Fruit fly (Drosophila melanogaster) whole organism, embryonic: ENCODE results near the gene CG31103.

Experiments
- Atf6 ChIP-seq: fragments of 200-800 bp; sonication (Bioruptor generic); IDR thresholded peaks from 2 replicates; pipeline ENCODE4 v1.3.6; 2022; ENCODE audit warnings: missing biosample characterization, missing genetic modification characterization
- CG10321 ChIP-seq: fragments of 200-800 bp; sonication (Bioruptor generic); IDR thresholded peaks from 2 replicates; pipeline ENCODE4 v1.3.6; 2022; ENCODE audit warnings: missing biosample characterization, missing genetic modification characterization
- CG11093 ChIP-seq: fragments of 200-800 bp; sonication (Bioruptor generic); IDR thresholded peaks from 3 replicates; pipeline ENCODE4 v1.3.6; 2022; ENCODE audit warnings: missing biosample characterization, missing genetic modification characterization
- CG12769 ChIP-seq: fragments of 200-800 bp; sonication (Bioruptor generic); optimal IDR thresholded peaks from 2 replicates; lab custom pipeline; 2019; ENCODE audit warnings: missing biosample characterization, mild to moderate bottlenecking, missing genetic modification characterization, moderate library complexity
- CG13894 ChIP-seq: fragments of 200-800 bp; sonication (Bioruptor generic); optimal IDR thresholded peaks from 3 replicates; lab custom pipeline; 2018; ENCODE audit warnings: missing biosample characterization, mild to moderate bottlenecking, missing genetic modification characterization, moderate library complexity
- CG14050 ChIP-seq: fragments of 200-800 bp; sonication (Bioruptor generic); IDR thresholded peaks from 3 replicates; pipeline ENCODE4 v1.3.6; 2022; ENCODE audit warnings: missing biosample characterization, missing genetic modification characterization
- CG16779 ChIP-seq: fragments of 200-800 bp; sonication (Bioruptor generic); IDR thresholded peaks from 2 replicates; pipeline ENCODE4 v1.3.6; 2022; ENCODE audit warnings: missing biosample characterization, missing genetic modification characterization
- CG30431 ChIP-seq: fragments of 200-800 bp; sonication (Bioruptor generic); optimal IDR thresholded peaks from 2 replicates; lab custom pipeline; 2017; ENCODE audit warnings: missing biosample characterization, missing genetic modification characterization
- CG31224 ChIP-seq: fragments of 200-800 bp; sonication (Bioruptor generic); IDR thresholded peaks from 2 replicates; pipeline ENCODE4 v1.3.6; 2022; ENCODE audit warnings: missing biosample characterization, missing genetic modification characterization
- CG31365 ChIP-seq: fragments of 200-800 bp; sonication (Bioruptor generic); optimal IDR thresholded peaks from 2 replicates; lab custom pipeline; 2018; ENCODE audit warnings: missing biosample characterization, mild to moderate bottlenecking, missing genetic modification characterization
- CG3163 ChIP-seq: fragments of 200-800 bp; sonication (Bioruptor generic); optimal IDR thresholded peaks from 3 replicates; lab custom pipeline; 2016; ENCODE audit warnings: missing biosample characterization, missing genetic modification characterization
- CG32767 ChIP-seq: fragments of 200-800 bp; sonication (Bioruptor generic); IDR thresholded peaks from 2 replicates; pipeline ENCODE4 v1.3.6; 2022; ENCODE audit warnings: missing biosample characterization, missing genetic modification characterization
- CG34422 ChIP-seq: fragments of 200-800 bp; sonication (Bioruptor generic); IDR thresholded peaks from 3 replicates; pipeline ENCODE4 v1.3.6; 2022; ENCODE audit warnings: missing biosample characterization, missing genetic modification characterization
- CG43689 ChIP-seq: fragments of 200-800 bp; sonication (Bioruptor generic); IDR thresholded peaks from 2 replicates; pipeline ENCODE4 v1.3.6; 2022; ENCODE audit warnings: missing biosample characterization, missing genetic modification characterization
- CG4404 ChIP-seq: fragments of 200-800 bp; sonication (Bioruptor generic); IDR thresholded peaks from 2 replicates; pipeline ENCODE4 v1.3.6; 2022; ENCODE audit warnings: missing biosample characterization, missing genetic modification characterization
- CG4617 ChIP-seq: fragments of 200-800 bp; sonication (Bioruptor generic); optimal IDR thresholded peaks from 3 replicates; lab custom pipeline; 2016; ENCODE audit warnings: missing biosample characterization, missing genetic modification characterization, borderline replicate concordance
- CG4854 ChIP-seq: fragments of 200-800 bp; sonication (Bioruptor generic); optimal IDR thresholded peaks from 2 replicates; lab custom pipeline; 2016; ENCODE audit warnings: missing biosample characterization, missing genetic modification characterization, inconsistent platforms
- CG5953 ChIP-seq: fragments of 200-800 bp; sonication (Bioruptor generic); IDR thresholded peaks from 2 replicates; pipeline ENCODE4 v1.3.6; 2022; ENCODE audit warnings: missing biosample characterization, missing genetic modification characterization
- CG6654 ChIP-seq: fragments of 200-800 bp; sonication (Bioruptor generic); optimal IDR thresholded peaks from 2 replicates; lab custom pipeline; 2017; ENCODE audit warnings: missing biosample characterization, mild to moderate bottlenecking, missing genetic modification characterization
- CG6765 ChIP-seq: fragments of 200-800 bp; sonication (Bioruptor generic); optimal IDR thresholded peaks from 3 replicates; lab custom pipeline; 2017; ENCODE audit warnings: missing biosample characterization, mild to moderate bottlenecking, missing genetic modification characterization
- CG8281 ChIP-seq: fragments of 200-800 bp; sonication (Bioruptor generic); optimal IDR thresholded peaks from 2 replicates; lab custom pipeline; 2018; ENCODE audit warnings: missing biosample characterization, mild to moderate bottlenecking, missing genetic modification characterization, moderate library complexity
- CG9215 ChIP-seq: fragments of 200-800 bp; sonication (Bioruptor generic); IDR thresholded peaks from 2 replicates; pipeline ENCODE4 v1.3.6; 2022; ENCODE audit warnings: missing biosample characterization, missing genetic modification characterization
- CG9932 ChIP-seq: fragments of 200-800 bp; sonication (Bioruptor generic); IDR thresholded peaks from 2 replicates; pipeline ENCODE4 v1.3.6; 2022; ENCODE audit warnings: missing biosample characterization, missing genetic modification characterization
- CTCF ChIP-seq: fragments of 200-800 bp; sonication (Bioruptor generic); optimal IDR thresholded peaks from 2 replicates; lab custom pipeline; 2017; ENCODE audit warnings: missing biosample characterization, mild to moderate bottlenecking, missing genetic modification characterization, moderate library complexity
- Camta ChIP-seq: fragments of 200-800 bp; sonication (Bioruptor generic); optimal IDR thresholded peaks from 2 replicates; lab custom pipeline; 2016; ENCODE audit warnings: missing biosample characterization, missing genetic modification characterization
- Doc2 ChIP-seq: fragments of 200-800 bp; sonication (Bioruptor generic); IDR thresholded peaks from 2 replicates; pipeline ENCODE4 v1.3.6; 2022; ENCODE audit warnings: missing biosample characterization, missing genetic modification characterization
- Drgx ChIP-seq: fragments of 200-800 bp; sonication (Bioruptor generic); IDR thresholded peaks from 2 replicates; pipeline ENCODE4 v1.3.6; 2022; ENCODE audit warnings: missing biosample characterization, missing genetic modification characterization
- Hmx ChIP-seq: fragments of 200-800 bp; sonication (Bioruptor generic); optimal IDR thresholded peaks from 2 replicates; lab custom pipeline; 2016; ENCODE audit warnings: missing biosample characterization, missing genetic modification characterization
- Hr3 ChIP-seq: fragments of 200-800 bp; sonication (Bioruptor generic); optimal IDR thresholded peaks from 3 replicates; lab custom pipeline; 2016; ENCODE audit warnings: missing biosample characterization, missing genetic modification characterization
- Hr78 ChIP-seq, 2 experiments: fragments of 200-800 bp in 1 of 2; fragments of >200 bp in 1 of 2; sonication (Bioruptor generic) in 1 of 2; optimal IDR thresholded peaks; 2 replicates each; lab custom pipeline; 2017 to 2019; ENCODE audit warnings: missing biosample characterization in 2 of 2, missing genetic modification characterization in 2 of 2, mild to moderate bottlenecking in 1 of 2, moderate library complexity in 1 of 2
- Jarid2 ChIP-seq: fragments of 200-800 bp; sonication (Bioruptor generic); optimal IDR thresholded peaks from 3 replicates; lab custom pipeline; 2017; ENCODE audit warnings: mild to moderate bottlenecking, missing biosample characterization, missing genetic modification reagents, missing genetic modification characterization
- Kr ChIP-seq: fragments of 200-800 bp; sonication (Bioruptor generic); optimal IDR thresholded peaks from 2 replicates; lab custom pipeline; 2017; ENCODE audit warnings: missing biosample characterization, mild to moderate bottlenecking, missing genetic modification characterization
- Pdp1 ChIP-seq, 2 experiments: fragments of 200-800 bp; sonication (Bioruptor generic); optimal IDR thresholded peaks; 3 replicates each; lab custom pipeline; 2016; ENCODE audit warnings: missing biosample characterization in 2 of 2, missing genetic modification characterization in 2 of 2, mild to moderate bottlenecking in 1 of 2, moderate library complexity in 1 of 2
- Sry-β ChIP-seq: fragments of 200-800 bp; sonication (Bioruptor generic); optimal IDR thresholded peaks from 2 replicates; lab custom pipeline; 2018; ENCODE audit warnings: missing biosample characterization, mild to moderate bottlenecking, missing genetic modification characterization, moderate library complexity
- Trl ChIP-seq, 3 experiments: fragments of >200 bp in 2 of 3; fragments of 200-800 bp in 1 of 3; sonication (Bioruptor generic) in 1 of 3; optimal IDR thresholded peaks; 2 replicates in 1 of 3; 3 replicates in 2 of 3; lab custom pipeline; 2016 to 2017; ENCODE audit warnings: missing biosample characterization in 1 of 3, missing genetic modification characterization in 1 of 3
- Xrp1 ChIP-seq: fragments of 200-800 bp; sonication (Bioruptor generic); IDR thresholded peaks from 2 replicates; pipeline ENCODE4 v1.3.6; 2022; ENCODE audit warnings: missing biosample characterization, missing genetic modification characterization
- bigmax ChIP-seq: fragments of 200-800 bp; sonication (Bioruptor generic); optimal IDR thresholded peaks from 2 replicates; lab custom pipeline; 2018; ENCODE audit warnings: missing biosample characterization, mild to moderate bottlenecking, missing genetic modification characterization
- danr ChIP-seq: fragments of 200-800 bp; sonication (Bioruptor generic); IDR thresholded peaks from 2 replicates; pipeline ENCODE4 v1.3.6; 2022; ENCODE audit warnings: missing biosample characterization, missing genetic modification characterization
- eyg ChIP-seq: fragments of 200-800 bp; sonication (Bioruptor generic); optimal IDR thresholded peaks from 3 replicates; lab custom pipeline; 2016; ENCODE audit warnings: missing biosample characterization, missing genetic modification characterization
- fru ChIP-seq: fragments of >200 bp; optimal IDR thresholded peaks from 2 replicates; lab custom pipeline; 2017
- gem ChIP-seq: fragments of 200-800 bp; sonication (Bioruptor generic); optimal IDR thresholded peaks from 2 replicates; lab custom pipeline; 2019; ENCODE audit warnings: missing biosample characterization, mild to moderate bottlenecking, missing genetic modification characterization, moderate library complexity
- knrl ChIP-seq: fragments of 200-800 bp; sonication (Bioruptor generic); IDR thresholded peaks from 3 replicates; pipeline ENCODE4 v1.3.6; 2022; ENCODE audit warnings: missing biosample characterization, missing genetic modification characterization; ENCODE audit not compliant: partially characterized antibody
- lilli ChIP-seq: fragments of 200-800 bp; sonication (Bioruptor generic); optimal IDR thresholded peaks from 3 replicates; lab custom pipeline; 2016; ENCODE audit warnings: missing biosample characterization, missing genetic modification characterization
- maf-S ChIP-seq: fragments of 200-800 bp; sonication (Bioruptor generic); optimal IDR thresholded peaks from 2 replicates; lab custom pipeline; 2016; ENCODE audit warnings: missing biosample characterization, missing genetic modification characterization
- mld ChIP-seq: fragments of 200-800 bp; sonication (Bioruptor generic); IDR thresholded peaks from 3 replicates; pipeline ENCODE4 v1.3.6; 2022; ENCODE audit warnings: missing biosample characterization, missing genetic modification characterization; ENCODE audit not compliant: partially characterized antibody
- pzg ChIP-seq: fragments of 200-800 bp; sonication (Bioruptor generic); optimal IDR thresholded peaks from 3 replicates; lab custom pipeline; 2018; ENCODE audit warnings: missing biosample characterization, mild to moderate bottlenecking, missing genetic modification characterization, moderate library complexity
- row ChIP-seq: fragments of 200-800 bp; sonication (Bioruptor generic); IDR thresholded peaks from 3 replicates; pipeline ENCODE4 v1.3.6; 2022; ENCODE audit warnings: missing biosample characterization, missing genetic modification characterization
- sima ChIP-seq: fragments of 200-800 bp; sonication (Bioruptor generic); optimal IDR thresholded peaks from 2 replicates; lab custom pipeline; 2016; ENCODE audit warnings: missing biosample characterization, missing genetic modification characterization
- stc ChIP-seq: fragments of 200-800 bp; sonication (Bioruptor generic); IDR thresholded peaks from 2 replicates; pipeline ENCODE4 v1.3.6; 2022; ENCODE audit warnings: missing biosample characterization, missing genetic modification characterization
- tgo ChIP-seq: fragments of 200-800 bp; sonication (Bioruptor generic); IDR thresholded peaks from 3 replicates; pipeline ENCODE4 v1.3.6; 2022; ENCODE audit warnings: missing biosample characterization, missing genetic modification characterization
- tio ChIP-seq: fragments of 200-800 bp; sonication (Bioruptor generic); optimal IDR thresholded peaks from 2 replicates; lab custom pipeline; 2017; ENCODE audit warnings: missing biosample characterization, missing genetic modification characterization, inconsistent platforms

Gene CG31103

DNA sequence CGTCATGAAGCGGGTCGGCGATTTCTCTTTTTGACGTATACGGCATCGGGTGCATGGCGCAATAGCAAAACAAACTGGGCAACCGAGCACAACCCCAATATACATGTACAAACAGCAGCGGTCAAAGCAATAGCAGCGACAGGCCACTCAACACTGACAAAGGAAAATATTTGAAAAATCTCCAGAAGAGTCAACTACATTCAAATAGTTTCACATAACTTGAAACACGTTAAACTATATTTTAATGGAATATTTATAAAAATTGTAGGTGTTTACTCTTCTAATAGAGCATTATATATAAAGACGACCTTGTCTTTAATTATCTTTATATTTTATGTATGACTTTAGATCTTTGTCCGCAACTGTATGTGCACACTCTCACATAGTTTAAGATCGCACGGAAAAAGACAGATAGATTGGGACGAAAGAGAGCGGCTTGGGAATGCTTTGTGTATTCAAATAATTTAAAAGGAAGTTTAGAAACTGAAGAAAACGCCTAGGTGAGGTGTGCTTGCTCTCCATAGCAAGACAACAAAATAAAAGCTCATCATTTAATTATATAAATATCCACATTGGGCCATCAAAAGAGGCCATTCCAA lies 11.6 kb upstream of the CG31103 start (continued):
- no peak for TF ChIP-seq Kr
- no peak for TF ChIP-seq bigmax (GFP tag; lab: Kevin White, UChicago)
- peak; percentile 12 for TF ChIP-seq CG4617
- peak; percentile 73 for TF ChIP-seq Atf6
- no peak for TF ChIP-seq mld
- TF ChIP-seq tgo (GFP tag; lab: Robert Waterston, UW), result peak; percentile 79
- TF ChIP-seq CG4404 (GFP tag; lab: Robert Waterston, UW), result peak; percentile 59
- TF ChIP-seq Hmx, result no peak
- no peak for TF ChIP-seq knrl
- TF ChIP-seq CG34422, result peak; percentile 58; the same call in 1 of the 3 replicates
- TF ChIP-seq Hr3, result peak; percentile 57
- peak; percentile 88 for TF ChIP-seq Drgx (GFP tag; lab: Robert Waterston, UW)
- TF ChIP-seq CG16779 (GFP tag; lab: Robert Waterston, UW), result 0 out of 2 replicates have a peak, but pooled peaks have one; percentile 32
- TF ChIP-seq CG9932 (GFP tag; lab: Robert Waterston, UW), result peak; percentile 55
- TF ChIP-seq CG32767, result peak; percentile 69
- TF ChIP-seq Pdp1 (GFP tag; optimal IDR thresholded peaks at IDR 0.05; lab: Kevin White, UChicago), result peak; percentile 24 to 47
- TF ChIP-seq CG4854 (GFP tag; lab: Kevin White, UChicago), result peak; percentile 24
- peak; percentile 83 for TF ChIP-seq stc (GFP tag; lab: Robert Waterston, UW)
- peak; percentile 84 for TF ChIP-seq Xrp1 (GFP tag; lab: Robert Waterston, UW)
- peak; percentile 88 for TF ChIP-seq gem
- TF ChIP-seq pzg (GFP tag; lab: Kevin White, UChicago), result no peak
- TF ChIP-seq CG6765 (GFP tag; lab: Kevin White, UChicago), result peak; percentile 23
- peak; percentile 27 for TF ChIP-seq CG12769 (tag; lab: Kevin White, UChicago)
- TF ChIP-seq CG6654 (GFP tag; lab: Kevin White, UChicago), result peak; percentile 49
- TF ChIP-seq row, result peak; percentile 84
- TF ChIP-seq lilli, result peak; percentile 66
- peak in 1 of 2 experiments; percentile 58 for TF ChIP-seq Hr78 (GFP tag; optimal IDR thresholded peaks at IDR 0.05; lab: Kevin White, UChicago)
- peak; percentile 4 for TF ChIP-seq CG8281 (tag; lab: Kevin White, UChicago)
- no peak for TF ChIP-seq Doc2 (GFP tag; lab: Robert Waterston, UW)
- peak; percentile 29 for TF ChIP-seq CG30431 (GFP tag; lab: Kevin White, UChicago)
- peak; percentile 40 for TF ChIP-seq Camta (GFP tag; lab: Kevin White, UChicago)
- peak; percentile 39; the same call in 1 of the 2 replicates for TF ChIP-seq CG31224 (GFP tag; lab: Robert Waterston, UW)
- TF ChIP-seq fru (lab: Kevin White, UChicago), result no peak
- no peak for TF ChIP-seq Trl (optimal IDR thresholded peaks at IDR 0.05; lab: Kevin White, UChicago)
- TF ChIP-seq Trl (GFP tag; optimal IDR thresholded peaks at IDR 0.05; lab: Kevin White, UChicago), result peak; percentile 21
- TF ChIP-seq CG13894 (tag; lab: Kevin White, UChicago), result no peak
- TF ChIP-seq tio (GFP tag; lab: Kevin White, UChicago), result peak; percentile 71
- TF ChIP-seq CG9215 (GFP tag; lab: Robert Waterston, UW), result no peak
- no peak for TF ChIP-seq CG43689 (GFP tag; lab: Robert Waterston, UW)
- no peak for TF ChIP-seq CTCF (GFP tag; lab: Kevin White, UChicago)
- no peak for TF ChIP-seq CG10321 (GFP tag; lab: Robert Waterston, UW)
- peak; percentile 1 for TF ChIP-seq CG3163 (GFP tag; lab: Kevin White, UChicago)
- peak; percentile 79 for TF ChIP-seq danr
- no peak for TF ChIP-seq Sry-β (GFP tag; lab: Kevin White, UChicago)
- TF ChIP-seq CG11093, result 0 out of 3 replicates have a peak, but pooled peaks have one; percentile 28
- TF ChIP-seq sima (GFP tag; lab: Kevin White, UChicago), result no peak
- peak; percentile 60 for TF ChIP-seq CG14050 (GFP tag; lab: Robert Waterston, UW)
- peak; percentile 25 for TF ChIP-seq maf-S
- no peak for TF ChIP-seq Jarid2 (GFP tag; lab: Kevin White, UChicago)
- TF ChIP-seq CG5953 (GFP tag; lab: Robert Waterston, UW), result no peak
- TF ChIP-seq eyg (GFP tag; lab: Kevin White, UChicago), result no peak
- TF ChIP-seq CG31365 (tag; lab: Kevin White, UChicago), result no peak
